Fruit fly (Drosophila melanogaster) whole organism, adult: Measurements from ENCODE around the gene CG14573.

Source experiments
- CG11617 ChIP-seq: fragments of 200-800 bp; sonication (Bioruptor generic); optimal IDR thresholded peaks from 2 replicates; lab custom pipeline; 2017; ENCODE audit warnings: mild to moderate bottlenecking, missing biosample characterization, missing genetic modification reagents, missing genetic modification characterization
- CG33017 ChIP-seq: fragments of 200-800 bp; sonication (Bioruptor generic); optimal IDR thresholded peaks from 2 replicates; lab custom pipeline; 2018; ENCODE audit warnings: missing biosample characterization, mild to moderate bottlenecking, missing genetic modification characterization, moderate library complexity
- Crg-1 ChIP-seq: fragments of 200-800 bp; sonication (Bioruptor generic); optimal IDR thresholded peaks from 2 replicates; lab custom pipeline; 2016; ENCODE audit warnings: missing biosample characterization, missing genetic modification characterization
- bab1 ChIP-seq: fragments of 200-800 bp; sonication (Bioruptor generic); optimal IDR thresholded peaks from 3 replicates; lab custom pipeline; 2019; ENCODE audit warnings: missing biosample characterization, mild to moderate bottlenecking, missing genetic modification characterization, moderate library complexity
- cnc ChIP-seq, 2 experiments: fragments of >200 bp; optimal IDR thresholded peaks; 2 replicates each; lab custom pipeline; 2017
- kay ChIP-seq: fragments of 200-800 bp; sonication (Bioruptor generic); peaks from one replicate; lab custom pipeline; 2016; ENCODE audit warnings: missing biosample characterization, missing genetic modification characterization, borderline replicate concordance
- ovo ChIP-seq: fragments of 200-800 bp; sonication (Bioruptor generic); optimal IDR thresholded peaks from 2 replicates; lab custom pipeline; 2016; ENCODE audit warnings: missing biosample characterization, missing genetic modification characterization
- tj ChIP-seq: fragments of 200-800 bp; sonication (Bioruptor generic); optimal IDR thresholded peaks from 3 replicates; lab custom pipeline; 2017; ENCODE audit warnings: missing biosample characterization, mild to moderate bottlenecking, missing genetic modification characterization, moderate library complexity

The CG14573 gene

DNA sequence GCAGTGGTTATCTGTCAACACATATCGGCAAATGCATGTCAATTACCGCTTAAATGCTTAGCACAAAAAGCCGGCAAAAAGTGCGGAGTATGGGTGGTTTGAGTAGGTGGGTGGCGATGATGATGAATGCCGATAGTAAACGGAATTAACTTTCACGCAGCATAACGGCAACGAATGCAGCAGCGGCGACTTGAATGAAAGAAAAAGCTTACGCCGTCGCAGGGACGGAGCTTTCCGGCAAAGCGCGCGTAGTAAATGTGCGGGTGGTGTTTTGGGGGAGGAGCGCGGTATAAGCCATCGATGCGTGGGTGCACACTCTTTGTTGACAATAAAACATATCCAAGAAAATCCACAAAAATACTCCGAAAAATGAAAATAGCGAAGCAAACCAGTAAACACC lies 35.6 kb downstream of the CG14573 start, which contains the start of gene CG7370:
TSS of gene CG7370 (plus strand) at position 301 of the 400 bp plus-strand sequence.
- no peak for TF ChIP-seq Crg-1 (GFP tag; lab: Kevin White, UChicago)
- TF ChIP-seq bab1: no peak
- no peak for TF ChIP-seq CG11617 (GFP tag; lab: Kevin White, UChicago)
- TF ChIP-seq CG33017 (tag; lab: Kevin White, UChicago): no peak

DNA sequence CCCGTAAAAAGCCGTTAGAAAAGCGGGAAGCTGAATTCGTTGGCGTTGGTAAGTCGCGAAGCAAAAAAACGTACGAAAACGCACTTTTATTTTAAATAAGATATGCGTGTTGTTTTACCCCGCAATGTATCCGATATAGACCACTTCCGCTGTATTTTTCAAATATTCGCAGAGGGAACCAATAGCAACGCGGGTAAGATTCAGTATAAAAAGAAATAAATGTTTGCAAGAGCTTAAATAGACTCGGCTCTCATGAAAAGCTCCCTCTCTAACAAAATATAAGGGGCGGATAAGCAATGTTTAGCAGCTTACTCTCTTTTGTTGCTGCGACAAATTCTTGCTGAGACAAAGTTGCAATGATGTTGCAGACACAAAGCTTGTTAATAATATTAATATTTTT lies 36.4 kb downstream of the CG14573 start, which contains the start of gene Syn1:
TSS of gene Syn1 (minus strand) at position 207 of the 400 bp plus-strand sequence.
- TF ChIP-seq cnc (optimal IDR thresholded peaks at IDR 0.05; lab: Kevin White, UChicago) (no peak), kay (peak; percentile 23)

DNA sequence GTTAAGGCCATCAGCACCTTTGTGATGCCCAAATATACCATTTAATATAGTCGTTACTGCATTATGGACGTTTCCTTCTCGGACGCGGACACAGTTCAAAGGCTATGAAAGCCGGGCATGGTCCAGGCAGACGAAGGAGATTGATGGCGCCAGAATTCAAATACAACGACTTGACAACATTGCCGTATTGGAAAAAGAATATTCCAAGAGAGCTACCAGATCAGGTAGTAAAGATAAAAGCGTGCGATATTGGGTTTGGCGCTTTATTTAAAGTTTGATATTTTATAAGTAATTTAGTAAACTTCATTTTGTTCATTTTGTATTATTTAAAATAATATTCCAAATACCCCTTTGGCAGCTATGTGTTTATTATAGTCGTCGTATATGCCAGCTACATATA lies 40.0 kb downstream of the CG14573 start:
- peak; percentile 32 for TF ChIP-seq kay
- no peak for TF ChIP-seq tj (GFP tag; lab: Kevin White, UChicago)
- TF ChIP-seq ovo (GFP tag; lab: Kevin White, UChicago): no peak
